Worm (Caenorhabditis elegans): ENCODE measurements around the gene W06B4.2.

- no peak for TF ChIP-seq ama-1 (optimal IDR thresholded peaks at IDR 0.05)
- no peak for TF ChIP-seq dmd-4 (tag; optimal IDR thresholded peaks at IDR 0.05; ENCODE audit: borderline replicate concordance)
- TF ChIP-seq ceh-2 (tag; optimal IDR thresholded peaks at IDR 0.05) = no peak
- no peak for TF ChIP-seq fkh-6 (tag; optimal IDR thresholded peaks at IDR 0.05)
- no peak for TF ChIP-seq ceh-31 (tag; optimal IDR thresholded peaks at IDR 0.05)
- no peak for TF ChIP-seq hlh-8 (tag; optimal IDR thresholded peaks at IDR 0.05)
- TF ChIP-seq syd-9 (tag; optimal IDR thresholded peaks at IDR 0.05) = no peak
- TF ChIP-seq K02D7.2 (tag; optimal IDR thresholded peaks at IDR 0.05) = no peak
- no peak for TF ChIP-seq npax-4 (tag; optimal IDR thresholded peaks at IDR 0.05)
- TF ChIP-seq pag-3 (tag; optimal IDR thresholded peaks at IDR 0.05; ENCODE audit: borderline replicate concordance) = no peak
Observed at ce11 chrII:4518300-4518907, 50.4 kb downstream of the W06B4.2 start, which contains the start of gene hlh-1.
